Worm (Caenorhabditis elegans) whole organism, young adult: ENCODE data around the gene nsph-3.1.

ENCODE experiments used
- B0035.1 ChIP-seq: sonication (generic microtip); optimal IDR thresholded peaks from 2 replicates; lab custom pipeline; 2016; ENCODE audit warnings: missing genetic modification characterization, mild to moderate bottlenecking, missing compliant biosample characterization, missing genotype, missing genetic modification reagents
- B0261.1 ChIP-seq: sonication (generic microtip); optimal IDR thresholded peaks from 2 replicates; lab custom pipeline; 2016; ENCODE audit warnings: mild to moderate bottlenecking, missing genetic modification characterization, moderate library complexity, missing compliant biosample characterization
- B0336.3 ChIP-seq: fragments of 200-800 bp; sonication (Bioruptor generic); IDR thresholded peaks from 2 replicates; pipeline ENCODE4 v1.3.6; 2022; ENCODE audit warnings: missing genetic modification characterization, missing compliant biosample characterization
- C17E4.6 ChIP-seq: fragments of 200-800 bp; sonication (Bioruptor generic); IDR thresholded peaks from 2 replicates; pipeline ENCODE4 v1.3.6; 2022; ENCODE audit warnings: missing genetic modification reagents, missing genetic modification characterization, missing compliant biosample characterization
- F10E7.11 ChIP-seq: sonication (generic microtip); optimal IDR thresholded peaks from 2 replicates; lab custom pipeline; 2017; ENCODE audit warnings: mild to moderate bottlenecking, missing genetic modification characterization, moderate library complexity, missing compliant biosample characterization
- F33H1.4 ChIP-seq: fragments of 200-800 bp; sonication (Bioruptor generic); IDR thresholded peaks from 2 replicates; pipeline ENCODE4 v1.3.6; 2022; ENCODE audit warnings: missing genetic modification reagents, missing genetic modification characterization, missing compliant biosample characterization
- F49E8.2 ChIP-seq: sonication (generic microtip); optimal IDR thresholded peaks from 3 replicates; lab custom pipeline; 2017; ENCODE audit warnings: missing genetic modification characterization, mild to moderate bottlenecking, missing compliant biosample characterization, antibody characterized with exemption, moderate library complexity; ENCODE audit not compliant: insufficient read depth
- F52B5.7 ChIP-seq: sonication (generic microtip); optimal IDR thresholded peaks from 2 replicates; lab custom pipeline; 2016; ENCODE audit warnings: mild to moderate bottlenecking, missing genetic modification characterization, missing compliant biosample characterization
- F57A8.1 ChIP-seq: fragments of 200-800 bp; sonication (Bioruptor generic); optimal IDR thresholded peaks from 2 replicates; lab custom pipeline; 2018; ENCODE audit warnings: mild to moderate bottlenecking, missing genetic modification characterization, moderate library complexity, missing compliant biosample characterization
- F57C9.4 ChIP-seq: sonication (generic microtip); optimal IDR thresholded peaks from 2 replicates; lab custom pipeline; 2017; ENCODE audit warnings: mild to moderate bottlenecking, missing genetic modification characterization, missing compliant biosample characterization
- K11D2.4 ChIP-seq: fragments of 200-800 bp; sonication (Bioruptor generic); IDR thresholded peaks from 2 replicates; pipeline ENCODE4 v1.3.6; 2022; ENCODE audit warnings: missing genetic modification reagents, missing genetic modification characterization, missing compliant biosample characterization
- Y53G8AR.9 ChIP-seq: fragments of 200-800 bp; sonication (Bioruptor generic); conservative IDR thresholded peaks from 2 replicates; pipeline ENCODE4 v1.3.6; 2022; ENCODE audit warnings: missing genetic modification reagents, missing genetic modification characterization, missing compliant biosample characterization
- Y56A3A.18 ChIP-seq: fragments of 200-800 bp; sonication (Bioruptor generic); IDR thresholded peaks from 2 replicates; pipeline ENCODE4 v1.3.6; 2022; ENCODE audit warnings: missing genetic modification reagents, missing genetic modification characterization, missing compliant biosample characterization
- Y67H2A.10 ChIP-seq: fragments of 200-800 bp; sonication (Bioruptor generic); conservative IDR thresholded peaks from 2 replicates; pipeline ENCODE4 v1.3.6; 2022; ENCODE audit warnings: missing genetic modification reagents, missing genetic modification characterization, missing compliant biosample characterization
- ama-1 ChIP-seq, 3 experiments: fragments of 150-350 bp in 1 of 3; sonication (generic microtip) in 2 of 3; optimal IDR thresholded peaks; 2 replicates each; lab custom pipeline; 2014 to 2018; ENCODE audit warnings: missing biosample characterization in 2 of 3, missing genetic modification characterization in 2 of 3, missing genetic modification reagents in 2 of 3
- atf-7 ChIP-seq: sonication (generic microtip); optimal IDR thresholded peaks from 2 replicates; lab custom pipeline; 2017; ENCODE audit warnings: mild to moderate bottlenecking, missing genetic modification characterization, missing compliant biosample characterization
- bed-1 ChIP-seq: fragments of 200-800 bp; sonication (Bioruptor generic); IDR thresholded peaks from 2 replicates; pipeline ENCODE4 v1.3.6; 2022; ENCODE audit warnings: missing genetic modification reagents, missing genetic modification characterization, missing compliant biosample characterization
- cebp-1 ChIP-seq, 2 experiments: fragments of 200-800 bp in 1 of 2; sonication (Bioruptor generic) in 1 of 2; sonication (generic microtip) in 1 of 2; IDR thresholded peaks in 1 of 2; optimal IDR thresholded peaks in 1 of 2; 2 replicates each; pipeline versions ENCODE4 v1.3.6 to Lab custom; 2017 to 2022; ENCODE audit warnings: missing compliant biosample characterization in 2 of 2, missing genetic modification characterization in 2 of 2, mild to moderate bottlenecking in 1 of 2, missing genetic modification reagents in 1 of 2, moderate library complexity in 1 of 2
- ceh-40 ChIP-seq: fragments of 200-800 bp; sonication (Bioruptor generic); IDR thresholded peaks from 2 replicates; pipeline ENCODE4 v1.3.6; 2022; ENCODE audit warnings: missing genetic modification characterization, missing compliant biosample characterization
- ceh-79 ChIP-seq: sonication (generic microtip); optimal IDR thresholded peaks from 2 replicates; lab custom pipeline; 2017; ENCODE audit warnings: mild to moderate bottlenecking, missing genetic modification characterization, missing compliant biosample characterization
- ceh-91 ChIP-seq: fragments of 200-800 bp; sonication (Bioruptor generic); IDR thresholded peaks from 2 replicates; pipeline ENCODE4 v1.3.6; 2022; ENCODE audit warnings: missing genetic modification reagents, missing genetic modification characterization, missing compliant biosample characterization
- chd-7 ChIP-seq: sonication (generic microtip); optimal IDR thresholded peaks from 2 replicates; lab custom pipeline; 2016; ENCODE audit warnings: mild to moderate bottlenecking, missing genetic modification characterization, moderate library complexity, missing compliant biosample characterization
- die-1 ChIP-seq: sonication (generic microtip); optimal IDR thresholded peaks from 2 replicates; lab custom pipeline; 2016; ENCODE audit warnings: missing genotype, mild to moderate bottlenecking, missing genetic modification characterization, missing compliant biosample characterization
- dox-1 ChIP-seq: fragments of 200-800 bp; sonication (Bioruptor generic); IDR thresholded peaks from 2 replicates; pipeline ENCODE4 v1.3.6; 2022; ENCODE audit warnings: missing genetic modification reagents, missing genetic modification characterization, missing compliant biosample characterization
- dpff-1 ChIP-seq: sonication (generic microtip); optimal IDR thresholded peaks from 2 replicates; lab custom pipeline; 2017; ENCODE audit warnings: mild to moderate bottlenecking, missing genetic modification characterization, missing compliant biosample characterization
- egl-44 ChIP-seq: fragments of 200-800 bp; sonication (Bioruptor generic); IDR thresholded peaks from 2 replicates; pipeline ENCODE4 v1.3.6; 2022; ENCODE audit warnings: missing genetic modification reagents, missing genetic modification characterization, missing compliant biosample characterization
- fkh-3 ChIP-seq: sonication (generic microtip); optimal IDR thresholded peaks from 2 replicates; lab custom pipeline; 2016; ENCODE audit warnings: mild to moderate bottlenecking, missing genetic modification characterization, missing compliant biosample characterization
- hmg-1.2 ChIP-seq: fragments of 200-800 bp; sonication (Bioruptor generic); IDR thresholded peaks from 2 replicates; pipeline ENCODE4 v1.3.6; 2022; ENCODE audit warnings: missing genetic modification reagents, missing genetic modification characterization, missing compliant biosample characterization
- hmg-20 ChIP-seq: fragments of 200-800 bp; sonication (Bioruptor generic); IDR thresholded peaks from 2 replicates; pipeline ENCODE4 v1.3.6; 2022; ENCODE audit warnings: missing genetic modification reagents, missing genetic modification characterization, missing compliant biosample characterization
- hrde-1 ChIP-seq: sonication (generic microtip); optimal IDR thresholded peaks from 2 replicates; lab custom pipeline; 2016; ENCODE audit warnings: missing genetic modification characterization, mild to moderate bottlenecking, missing compliant biosample characterization, moderate library complexity, missing genotype, missing genetic modification reagents, borderline replicate concordance
- lag-1 ChIP-seq: fragments of 200-800 bp; sonication (Bioruptor generic); IDR thresholded peaks from 2 replicates; pipeline ENCODE4 v1.3.6; 2022; ENCODE audit warnings: missing genetic modification reagents, missing genetic modification characterization, missing compliant biosample characterization
- lir-1 ChIP-seq: fragments of 200-800 bp; sonication (Bioruptor generic); conservative IDR thresholded peaks from 2 replicates; pipeline ENCODE4 v1.3.6; 2022; ENCODE audit warnings: missing genetic modification reagents, missing genetic modification characterization, missing compliant biosample characterization
- madf-6 ChIP-seq: fragments of 200-800 bp; sonication (Bioruptor generic); IDR thresholded peaks from 2 replicates; pipeline ENCODE4 v1.3.6; 2022; ENCODE audit warnings: missing genetic modification reagents, missing genetic modification characterization, missing compliant biosample characterization
- mcd-1 ChIP-seq: fragments of 200-800 bp; sonication (Bioruptor generic); IDR thresholded peaks from 2 replicates; pipeline ENCODE4 v1.3.6; 2022; ENCODE audit warnings: missing genetic modification reagents, missing genetic modification characterization, missing compliant biosample characterization
- nhr-120 ChIP-seq: fragments of 200-800 bp; sonication (Bioruptor generic); IDR thresholded peaks from 2 replicates; pipeline ENCODE4 v1.3.6; 2022; ENCODE audit warnings: missing genetic modification characterization, missing compliant biosample characterization
- nhr-80 ChIP-seq: sonication (generic microtip); optimal IDR thresholded peaks from 2 replicates; lab custom pipeline; 2016; ENCODE audit warnings: missing genetic modification characterization, missing compliant biosample characterization
- pbrm-1 ChIP-seq: fragments of 200-800 bp; sonication (Bioruptor generic); IDR thresholded peaks from 2 replicates; pipeline ENCODE4 v1.3.6; 2022; ENCODE audit warnings: missing genetic modification reagents, missing genetic modification characterization, missing compliant biosample characterization
- rcor-1 ChIP-seq: fragments of 200-800 bp; sonication (Bioruptor generic); IDR thresholded peaks from 2 replicates; pipeline ENCODE4 v1.3.6; 2022; ENCODE audit warnings: missing genetic modification reagents, missing genetic modification characterization, missing compliant biosample characterization
- repo-1 ChIP-seq: sonication (generic microtip); optimal IDR thresholded peaks from 2 replicates; lab custom pipeline; 2017; ENCODE audit warnings: mild to moderate bottlenecking, missing genetic modification characterization, missing compliant biosample characterization
- sdz-38 ChIP-seq: sonication (generic microtip); optimal IDR thresholded peaks from 2 replicates; lab custom pipeline; 2016; ENCODE audit warnings: missing genotype, missing genetic modification characterization, missing compliant biosample characterization
- snpc-3.4 ChIP-seq: sonication (generic microtip); optimal IDR thresholded peaks from 2 replicates; lab custom pipeline; 2017; ENCODE audit warnings: missing genetic modification characterization, mild to moderate bottlenecking, missing compliant biosample characterization, antibody characterized with exemption, moderate library complexity, missing genotype, missing genetic modification reagents
- tlf-1 ChIP-seq: fragments of 200-800 bp; sonication (Bioruptor generic); optimal IDR thresholded peaks from 2 replicates; lab custom pipeline; 2018; ENCODE audit warnings: mild to moderate bottlenecking, missing genetic modification characterization, missing compliant biosample characterization
- unc-62 ChIP-seq: fragments of 150-350 bp; optimal IDR thresholded peaks from 2 replicates; lab custom pipeline; 2014; ENCODE audit warnings: missing biosample characterization, missing genetic modification reagents, missing genetic modification characterization
- zim-3 ChIP-seq: sonication (generic microtip); optimal IDR thresholded peaks from 2 replicates; lab custom pipeline; 2017; ENCODE audit warnings: mild to moderate bottlenecking, missing genetic modification characterization, moderate library complexity, missing compliant biosample characterization
- ztf-22 ChIP-seq: fragments of 200-800 bp; sonication (Bioruptor generic); optimal IDR thresholded peaks from 2 replicates; lab custom pipeline; 2018; ENCODE audit warnings: mild to moderate bottlenecking, missing genetic modification characterization, moderate library complexity, missing compliant biosample characterization

The nsph-3.1 gene

ce11 chrIV:10933777-10934546 is 15.6 kb upstream of the nsph-3.1 start (continued):
- TF ChIP-seq dox-1 (GFP tag; lab: Robert Waterston, UW) = peak; percentile 21; the same call in 1 of the 2 replicates
- TF ChIP-seq sdz-38 = no peak
- TF ChIP-seq nhr-120 (GFP tag; lab: Robert Waterston, UW) = no peak
- TF ChIP-seq unc-62 = no peak
- TF ChIP-seq rcor-1 = 0 out of 2 replicates have a peak, but pooled peaks have one; percentile 25
- TF ChIP-seq cebp-1 (GFP tag; IDR thresholded peaks at IDR 0.05; lab: Robert Waterston, UW) = 0 out of 2 replicates have a peak, but pooled peaks have one; percentile 7
- TF ChIP-seq cebp-1 (tag; optimal IDR thresholded peaks at IDR 0.05; lab: Kevin White, UChicago) = peak; percentile 82
- peak; percentile 40; the same call in 1 of the 2 replicates for TF ChIP-seq egl-44 (GFP tag; lab: Robert Waterston, UW)
- TF ChIP-seq hrde-1 (tag; lab: Kevin White, UChicago) = peak; percentile 49
- no peak for TF ChIP-seq F49E8.2
- TF ChIP-seq B0336.3 = peak; percentile 84
- TF ChIP-seq hmg-1.2 = peak; percentile 22; the same call in 1 of the 2 replicates
- TF ChIP-seq ama-1 (optimal IDR thresholded peaks at IDR 0.05; lab: Kevin White, UChicago) = peak; percentile 59
- TF ChIP-seq ama-1 (GFP tag; optimal IDR thresholded peaks at IDR 0.05; lab: Kevin White, UChicago) = peak; percentile 18 to 75
- 0 out of 2 replicates have a peak, but pooled peaks have one; percentile 57 for TF ChIP-seq lag-1 (GFP tag; lab: Robert Waterston, UW)
- peak; percentile 86 for TF ChIP-seq F52B5.7 (tag; lab: Kevin White, UChicago)
- TF ChIP-seq F57C9.4 (tag; lab: Kevin White, UChicago) = peak; percentile 5
- no peak for TF ChIP-seq F57A8.1 (GFP tag; lab: Kevin White, UChicago)
- peak; percentile 83 for TF ChIP-seq tlf-1 (GFP tag; lab: Kevin White, UChicago)
- peak; percentile 81 for TF ChIP-seq zim-3 (tag; lab: Kevin White, UChicago)
- TF ChIP-seq snpc-3.4 (tag; lab: Kevin White, UChicago) = no peak
- peak; percentile 63; the same call in 1 of the 2 replicates for TF ChIP-seq K11D2.4 (GFP tag; lab: Robert Waterston, UW)
- TF ChIP-seq ztf-22 (GFP tag; lab: Kevin White, UChicago) = no peak
- peak; percentile 70 for TF ChIP-seq atf-7
- TF ChIP-seq lir-1 (GFP tag; lab: Robert Waterston, UW) = no peak
- peak; percentile 33 for TF ChIP-seq B0035.1 (tag; lab: Kevin White, UChicago)
- TF ChIP-seq madf-6 (GFP tag; lab: Robert Waterston, UW) = peak; percentile 41
- TF ChIP-seq die-1 (tag; lab: Kevin White, UChicago) = peak; percentile 42
- TF ChIP-seq F10E7.11 (tag; lab: Kevin White, UChicago) = peak; percentile 32
- peak; percentile 83 for TF ChIP-seq chd-7 (tag; lab: Kevin White, UChicago)
- TF ChIP-seq repo-1 (tag; lab: Kevin White, UChicago) = peak; percentile 94
- peak; percentile 71 for TF ChIP-seq ceh-79 (tag; lab: Kevin White, UChicago)
- TF ChIP-seq F33H1.4 (GFP tag; lab: Robert Waterston, UW) = no peak
- peak; percentile 91 for TF ChIP-seq Y53G8AR.9
- peak; percentile 0 for TF ChIP-seq nhr-80 (tag; lab: Kevin White, UChicago)
- no peak for TF ChIP-seq ceh-91 (GFP tag; lab: Robert Waterston, UW)
- TF ChIP-seq dpff-1 = peak; percentile 69
- TF ChIP-seq hmg-20 = peak; percentile 52; the same call in 1 of the 2 replicates
- peak; percentile 58; the same call in 1 of the 2 replicates for TF ChIP-seq pbrm-1 (GFP tag; lab: Robert Waterston, UW)
- TF ChIP-seq C17E4.6 (GFP tag; lab: Robert Waterston, UW) = 0 out of 2 replicates have a peak, but pooled peaks have one; percentile 17
- peak; percentile 3 for TF ChIP-seq B0261.1
- 0 out of 2 replicates have a peak, but pooled peaks have one; percentile 27 for TF ChIP-seq Y67H2A.10 (GFP tag; lab: Robert Waterston, UW)
- TF ChIP-seq fkh-3 (tag; lab: Kevin White, UChicago) = peak; percentile 35
- TF ChIP-seq mcd-1 (GFP tag; lab: Robert Waterston, UW) = peak; percentile 67
- TF ChIP-seq bed-1 (GFP tag; lab: Robert Waterston, UW) = 0 out of 2 replicates have a peak, but pooled peaks have one; percentile 19
- no peak for TF ChIP-seq ceh-40
- peak; percentile 90 for TF ChIP-seq Y56A3A.18 (GFP tag; lab: Robert Waterston, UW)
